Worm (Caenorhabditis elegans) whole organism, young adult: ENCODE results near the gene C09B8.4.

Source experiments
- B0035.1 ChIP-seq: sonication (generic microtip); optimal IDR thresholded peaks from 2 replicates; lab custom pipeline; 2016; ENCODE audit warnings: missing genetic modification characterization, mild to moderate bottlenecking, missing compliant biosample characterization, missing genotype, missing genetic modification reagents
- C06A6.2 ChIP-seq: fragments of 200-800 bp; sonication (Bioruptor generic); conservative IDR thresholded peaks from 2 replicates; pipeline ENCODE4 v1.3.6; 2022; ENCODE audit warnings: missing genetic modification characterization, missing compliant biosample characterization
- F52B5.7 ChIP-seq: sonication (generic microtip); optimal IDR thresholded peaks from 2 replicates; lab custom pipeline; 2016; ENCODE audit warnings: mild to moderate bottlenecking, missing genetic modification characterization, missing compliant biosample characterization
- Y79H2A.3 ChIP-seq: fragments of 200-800 bp; sonication (Bioruptor generic); conservative IDR thresholded peaks from 2 replicates; pipeline ENCODE4 v1.3.6; 2022; ENCODE audit warnings: missing genetic modification reagents, missing genetic modification characterization, missing compliant biosample characterization
- Y95B8A.8 ChIP-seq: fragments of 200-800 bp; sonication (Bioruptor generic); IDR thresholded peaks from 2 replicates; pipeline ENCODE4 v1.3.6; 2022; ENCODE audit warnings: missing genetic modification reagents, missing genetic modification characterization, missing compliant biosample characterization
- aptf-2 ChIP-seq: fragments of 200-800 bp; sonication (Bioruptor generic); conservative IDR thresholded peaks from 2 replicates; pipeline ENCODE4 v1.3.6; 2022; ENCODE audit warnings: missing genetic modification reagents, missing genetic modification characterization, missing compliant biosample characterization
- atf-7 ChIP-seq: sonication (generic microtip); optimal IDR thresholded peaks from 2 replicates; lab custom pipeline; 2017; ENCODE audit warnings: mild to moderate bottlenecking, missing genetic modification characterization, missing compliant biosample characterization
- attf-6 ChIP-seq: fragments of 200-800 bp; sonication (Bioruptor generic); IDR thresholded peaks from 2 replicates; pipeline ENCODE4 v1.3.6; 2022; ENCODE audit warnings: missing genetic modification reagents, missing genetic modification characterization, missing compliant biosample characterization
- cebp-2 ChIP-seq: fragments of 200-800 bp; sonication (Bioruptor generic); IDR thresholded peaks from 2 replicates; pipeline ENCODE4 v1.3.6; 2022; ENCODE audit warnings: missing genetic modification characterization, missing compliant biosample characterization
- chd-7 ChIP-seq: sonication (generic microtip); optimal IDR thresholded peaks from 2 replicates; lab custom pipeline; 2016; ENCODE audit warnings: mild to moderate bottlenecking, missing genetic modification characterization, moderate library complexity, missing compliant biosample characterization
- die-1 ChIP-seq: sonication (generic microtip); optimal IDR thresholded peaks from 2 replicates; lab custom pipeline; 2016; ENCODE audit warnings: missing genotype, mild to moderate bottlenecking, missing genetic modification characterization, missing compliant biosample characterization
- efl-1 ChIP-seq: fragments of 150-350 bp; optimal IDR thresholded peaks from 2 replicates; lab custom pipeline; 2014; ENCODE audit warnings: missing biosample characterization, missing genetic modification reagents, missing genetic modification characterization
- egl-18 ChIP-seq: fragments of 200-800 bp; sonication (Bioruptor generic); IDR thresholded peaks from 2 replicates; pipeline ENCODE4 v1.3.6; 2022; ENCODE audit warnings: missing genetic modification reagents, missing genetic modification characterization, missing compliant biosample characterization
- fkh-3 ChIP-seq: sonication (generic microtip); optimal IDR thresholded peaks from 2 replicates; lab custom pipeline; 2016; ENCODE audit warnings: mild to moderate bottlenecking, missing genetic modification characterization, missing compliant biosample characterization
- him-1 ChIP-seq: sonication (generic microtip); optimal IDR thresholded peaks from 2 replicates; lab custom pipeline; 2016; ENCODE audit warnings: missing genotype, missing genetic modification reagents, missing genetic modification characterization, missing compliant biosample characterization
- hlh-26 ChIP-seq: fragments of 200-800 bp; sonication (Bioruptor generic); conservative IDR thresholded peaks from 2 replicates; pipeline ENCODE4 v1.3.6; 2022; ENCODE audit warnings: missing genetic modification reagents, missing genetic modification characterization, missing compliant biosample characterization
- hmg-1.2 ChIP-seq: fragments of 200-800 bp; sonication (Bioruptor generic); IDR thresholded peaks from 2 replicates; pipeline ENCODE4 v1.3.6; 2022; ENCODE audit warnings: missing genetic modification reagents, missing genetic modification characterization, missing compliant biosample characterization
- hmg-20 ChIP-seq: fragments of 200-800 bp; sonication (Bioruptor generic); IDR thresholded peaks from 2 replicates; pipeline ENCODE4 v1.3.6; 2022; ENCODE audit warnings: missing genetic modification reagents, missing genetic modification characterization, missing compliant biosample characterization
- let-607 ChIP-seq, 2 experiments: fragments of 200-800 bp in 1 of 2; sonication (Bioruptor generic) in 1 of 2; sonication (generic microtip) in 1 of 2; optimal IDR thresholded peaks; 2 replicates each; lab custom pipeline; 2016 to 2018; ENCODE audit warnings: mild to moderate bottlenecking in 2 of 2, missing compliant biosample characterization in 2 of 2, missing genetic modification characterization in 2 of 2, moderate library complexity in 2 of 2, missing genotype in 1 of 2
- lin-26 ChIP-seq: fragments of 200-800 bp; sonication (Bioruptor generic); IDR thresholded peaks from 2 replicates; pipeline ENCODE4 v1.3.6; 2022; ENCODE audit warnings: missing genetic modification reagents, missing genetic modification characterization, missing compliant biosample characterization
- lin-35 ChIP-seq, 3 experiments: fragments of 150-350 bp in 2 of 3; sonication (generic microtip) in 1 of 3; optimal IDR thresholded peaks; 2 replicates each; lab custom pipeline; 2014 to 2018; ENCODE audit warnings: missing biosample characterization in 3 of 3, missing genetic modification characterization in 3 of 3, missing genetic modification reagents in 3 of 3
- lin-54 ChIP-seq: fragments of 200-800 bp; sonication (Bioruptor generic); optimal IDR thresholded peaks from 2 replicates; lab custom pipeline; 2018; ENCODE audit warnings: mild to moderate bottlenecking, missing genetic modification characterization, missing compliant biosample characterization
- madf-10 ChIP-seq: sonication (generic microtip); optimal IDR thresholded peaks from 2 replicates; lab custom pipeline; 2016; ENCODE audit warnings: mild to moderate bottlenecking, missing genetic modification characterization, missing compliant biosample characterization
- mel-28 ChIP-seq: sonication (generic microtip); optimal IDR thresholded peaks from 2 replicates; lab custom pipeline; 2016; ENCODE audit warnings: borderline replicate concordance, mild to moderate bottlenecking, missing genetic modification characterization, missing compliant biosample characterization
- nfya-1 ChIP-seq: sonication (generic microtip); optimal IDR thresholded peaks from 2 replicates; lab custom pipeline; 2017; ENCODE audit warnings: antibody characterized with exemption, missing compliant biosample characterization, missing genetic modification characterization, borderline replicate concordance; ENCODE audit not compliant: insufficient read depth
- nfya-2 ChIP-seq: fragments of 200-800 bp; sonication (Bioruptor generic); IDR thresholded peaks from 2 replicates; pipeline ENCODE4 v1.3.6; 2022; ENCODE audit warnings: missing genetic modification reagents, missing genetic modification characterization, missing compliant biosample characterization
- nhr-120 ChIP-seq: fragments of 200-800 bp; sonication (Bioruptor generic); IDR thresholded peaks from 2 replicates; pipeline ENCODE4 v1.3.6; 2022; ENCODE audit warnings: missing genetic modification characterization, missing compliant biosample characterization
- nhr-80 ChIP-seq: sonication (generic microtip); optimal IDR thresholded peaks from 2 replicates; lab custom pipeline; 2016; ENCODE audit warnings: missing genetic modification characterization, missing compliant biosample characterization
- nhr-90 ChIP-seq: sonication (generic microtip); optimal IDR thresholded peaks from 2 replicates; lab custom pipeline; 2016; ENCODE audit warnings: missing genotype, mild to moderate bottlenecking, missing genetic modification characterization, missing compliant biosample characterization
- pbrm-1 ChIP-seq: fragments of 200-800 bp; sonication (Bioruptor generic); IDR thresholded peaks from 2 replicates; pipeline ENCODE4 v1.3.6; 2022; ENCODE audit warnings: missing genetic modification reagents, missing genetic modification characterization, missing compliant biosample characterization
- pha-4 ChIP-seq: fragments of 150-350 bp; sonication (generic microtip); optimal IDR thresholded peaks from 2 replicates; lab custom pipeline; 2014; ENCODE audit warnings: missing biosample characterization, missing genetic modification reagents, missing genetic modification characterization
- rpc-1 ChIP-seq, 2 experiments: fragments of 150-350 bp in 1 of 2; sonication (generic microtip) in 1 of 2; optimal IDR thresholded peaks; 2 replicates each; lab custom pipeline; 2014 to 2018; ENCODE audit warnings: missing biosample characterization in 1 of 2, missing genetic modification characterization in 1 of 2, missing genetic modification reagents in 1 of 2, missing genotype in 1 of 2
- snpc-1.1 ChIP-seq: sonication (generic microtip); optimal IDR thresholded peaks from 2 replicates; lab custom pipeline; 2017; ENCODE audit warnings: missing genetic modification characterization, mild to moderate bottlenecking, missing compliant biosample characterization, antibody characterized with exemption, moderate library complexity, missing genotype, missing genetic modification reagents; ENCODE audit not compliant: insufficient read depth
- snpc-4 ChIP-seq, 5 experiments: fragments of 150-350 bp in 1 of 5; sonication (generic microtip) in 4 of 5; optimal IDR thresholded peaks; 2 replicates each; lab custom pipeline; 2014 to 2018; ENCODE audit warnings: missing genetic modification characterization in 5 of 5, missing biosample characterization in 3 of 5, antibody characterized with exemption in 2 of 5, mild to moderate bottlenecking in 2 of 5, missing compliant biosample characterization in 2 of 5, missing genotype in 2 of 5, moderate library complexity in 2 of 5, missing genetic modification reagents in 1 of 5
- tbp1 ChIP-seq: fragments of 200-800 bp; sonication (Bioruptor generic); optimal IDR thresholded peaks from 2 replicates; lab custom pipeline; 2018; ENCODE audit warnings: mild to moderate bottlenecking, missing genetic modification characterization, missing compliant biosample characterization
- zim-3 ChIP-seq: sonication (generic microtip); optimal IDR thresholded peaks from 2 replicates; lab custom pipeline; 2017; ENCODE audit warnings: mild to moderate bottlenecking, missing genetic modification characterization, moderate library complexity, missing compliant biosample characterization
- ztf-6 ChIP-seq: fragments of 200-800 bp; sonication (Bioruptor generic); IDR thresholded peaks from 2 replicates; pipeline ENCODE4 v1.3.6; 2022; ENCODE audit warnings: missing genetic modification reagents, missing genetic modification characterization, missing compliant biosample characterization

C09B8.4 gene

DNA sequence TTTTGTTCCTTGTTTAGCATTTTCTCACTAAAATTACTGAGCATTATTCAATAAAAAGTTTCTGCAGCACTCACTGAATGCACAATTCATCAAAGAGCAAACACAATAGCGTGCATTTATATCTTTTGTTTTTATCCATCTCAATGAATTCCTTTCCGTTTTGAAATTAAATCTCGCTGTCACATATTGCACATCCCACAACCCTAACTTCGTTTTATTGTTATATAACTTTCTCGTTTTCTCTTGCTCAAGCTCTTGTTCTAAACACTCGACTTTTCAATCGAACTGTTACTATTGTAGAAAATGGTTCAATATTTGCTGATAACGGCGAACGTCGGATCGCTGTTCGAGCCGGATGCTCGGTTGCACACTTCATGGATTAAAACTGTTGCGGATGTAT lies 11.4 kb upstream of the C09B8.4 start, which contains the start of gene ipp-5 (continued):
- TF ChIP-seq chd-7 = no peak
- no peak for TF ChIP-seq attf-6 (GFP tag; lab: Robert Waterston, UW)
- no peak for TF ChIP-seq snpc-4 (GFP tag; optimal IDR thresholded peaks at IDR 0.05; lab: Kevin White, UChicago)
- TF ChIP-seq snpc-4 (tag; optimal IDR thresholded peaks at IDR 0.05; lab: Kevin White, UChicago) = no peak
- no peak for TF ChIP-seq snpc-1.1 (tag; lab: Kevin White, UChicago)
- TF ChIP-seq aptf-2 (GFP tag; lab: Robert Waterston, UW) = no peak
- no peak for TF ChIP-seq lin-54 (GFP tag; lab: Kevin White, UChicago)
- TF ChIP-seq fkh-3 (tag; lab: Kevin White, UChicago) = no peak

DNA sequence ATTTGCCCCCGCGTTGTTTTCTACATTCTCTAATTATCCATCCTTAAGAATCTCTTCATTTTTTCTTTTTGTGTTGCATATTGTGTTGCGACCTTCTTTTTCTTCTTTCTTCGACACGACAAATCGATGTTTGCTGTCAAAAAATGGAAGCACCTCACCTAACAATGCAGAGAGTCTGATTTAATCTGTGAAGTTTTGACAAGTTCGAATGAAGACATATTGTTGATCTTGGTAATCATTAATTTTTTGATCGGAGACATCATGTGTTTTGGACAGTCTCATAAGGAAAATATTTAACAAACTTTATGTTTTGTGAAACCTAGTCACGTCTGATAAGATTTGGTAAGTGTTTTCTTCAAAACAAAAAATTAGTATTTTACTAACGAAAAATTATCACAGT lies 9.3 kb upstream of the C09B8.4 start:
- TF ChIP-seq hmg-1.2 = no peak
- no peak for TF ChIP-seq lin-54 (GFP tag; lab: Kevin White, UChicago)
- TF ChIP-seq nhr-90 (tag; lab: Kevin White, UChicago) = no peak

DNA sequence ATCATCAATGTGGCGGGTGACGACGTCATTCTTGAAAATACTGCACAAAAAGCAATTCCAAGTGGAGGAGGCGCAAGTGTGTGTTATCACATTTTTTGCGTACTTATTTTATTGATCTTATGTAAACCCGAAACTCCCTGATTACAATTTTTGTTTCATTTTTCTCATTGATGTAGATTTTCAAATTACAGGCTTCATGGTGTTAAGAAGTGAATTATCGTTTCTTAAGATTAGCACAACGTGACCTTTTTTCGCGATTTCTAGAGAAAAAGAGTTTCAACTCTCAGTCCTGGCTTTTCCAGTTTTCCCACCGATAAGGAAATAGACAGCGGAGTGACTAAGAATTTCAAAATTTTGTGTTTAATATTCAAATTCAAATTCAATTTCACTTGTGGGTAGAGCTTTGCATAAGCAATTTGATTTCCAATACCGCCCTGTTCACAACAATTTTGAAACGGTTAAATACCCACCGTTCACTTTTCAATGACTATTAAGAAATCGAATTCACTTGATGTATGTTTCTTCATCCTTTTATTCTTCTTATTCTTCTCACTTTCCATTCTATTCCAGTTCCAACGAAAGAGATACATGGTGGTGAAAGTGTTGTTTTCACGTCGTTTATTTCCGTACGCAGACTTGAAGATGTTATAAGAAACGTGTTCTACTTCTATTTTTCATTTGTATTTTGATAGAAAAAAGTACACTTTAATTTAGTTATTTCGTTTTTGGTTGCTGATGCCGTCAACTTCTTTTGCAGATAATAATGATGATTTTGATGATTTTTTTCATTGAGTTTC lies 7.2 kb upstream of the C09B8.4 start:
- TF ChIP-seq nhr-80 (tag; lab: Kevin White, UChicago) (peak; percentile 45), die-1 (tag; lab: Kevin White, UChicago) (no peak)

DNA sequence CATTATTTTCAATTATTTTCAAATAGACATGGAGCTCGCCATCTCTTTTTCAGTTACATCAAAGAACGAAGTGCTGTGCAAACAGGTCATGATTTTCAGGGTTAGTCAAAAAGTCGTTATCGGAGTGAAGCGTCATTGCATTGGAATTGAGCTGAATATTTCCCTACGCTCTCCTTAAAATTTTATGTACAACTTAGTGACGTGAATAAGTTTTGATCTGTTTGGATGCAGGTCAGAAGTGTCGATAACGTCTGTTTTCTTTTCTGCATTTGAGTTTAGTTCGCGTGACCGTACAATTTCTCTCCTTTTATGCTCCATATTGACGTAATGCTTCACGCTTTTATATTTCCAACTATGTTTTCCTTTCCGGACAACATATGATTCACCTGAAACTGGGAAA lies 5.2 kb upstream of the C09B8.4 start:
- no peak for TF ChIP-seq him-1
- peak; percentile 80 for TF ChIP-seq nhr-80 (tag; lab: Kevin White, UChicago)
- no peak for TF ChIP-seq efl-1 (GFP tag; lab: Kevin White, UChicago)
- peak; percentile 23 for TF ChIP-seq pha-4 (tag; lab: Kevin White, UChicago)
- no peak for TF ChIP-seq hmg-20 (GFP tag; lab: Robert Waterston, UW)
- TF ChIP-seq atf-7 = peak; percentile 29
- no peak for TF ChIP-seq F52B5.7
- TF ChIP-seq tbp1 = peak; percentile 17

DNA sequence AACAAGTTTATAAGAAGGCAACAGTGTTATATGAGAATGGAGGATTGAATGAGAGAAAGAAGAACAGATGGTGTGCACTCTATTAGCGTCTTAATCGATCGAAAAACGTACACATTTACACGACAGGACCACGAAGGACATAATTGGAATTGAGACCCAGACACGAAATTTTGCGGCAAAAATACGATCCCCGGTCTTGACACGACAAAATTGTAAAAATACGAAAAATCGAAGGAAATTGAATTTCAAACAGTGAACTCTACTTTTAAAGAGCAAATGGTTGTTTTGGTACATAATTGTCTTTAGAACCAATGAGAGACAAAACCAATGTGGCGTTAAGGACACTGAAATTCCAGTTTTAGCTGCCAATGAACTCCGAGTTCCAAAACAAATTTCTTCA lies 2.7 kb upstream of the C09B8.4 start, which contains the start of gene lelo-3:
Gene lelo-3 (minus strand): TSS at position 101 of the 400 bp plus-strand sequence.
- TF ChIP-seq nhr-120 (GFP tag; lab: Robert Waterston, UW) (no peak), Y95B8A.8 (GFP tag; lab: Robert Waterston, UW) (no peak), hmg-1.2 (no peak), egl-18 (no peak), B0035.1 (tag; lab: Kevin White, UChicago) (no peak), lin-26 (no peak)

DNA sequence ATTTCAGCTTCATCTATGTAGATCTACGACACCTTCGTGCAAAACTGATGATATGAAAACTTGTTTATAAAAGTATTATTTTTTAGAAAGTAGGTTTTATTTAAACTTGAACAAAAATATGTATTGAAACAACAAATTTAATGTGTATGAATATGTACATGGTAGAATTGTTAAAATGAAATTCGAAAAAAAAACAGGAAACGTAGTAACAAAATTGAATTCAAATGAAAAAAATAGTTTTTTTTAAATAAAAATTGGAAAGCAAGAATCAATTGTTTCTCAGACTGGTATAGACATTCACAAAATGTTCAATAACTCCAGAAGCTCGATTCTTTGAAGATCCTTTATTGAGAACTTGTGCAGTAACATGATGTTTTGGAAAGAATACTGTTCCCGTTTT lies 1.0 kb upstream of the C09B8.4 start:
- no peak for TF ChIP-seq Y79H2A.3
- TF ChIP-seq mel-28 = no peak
- no peak for TF ChIP-seq rpc-1 (optimal IDR thresholded peaks at IDR 0.05; lab: Kevin White, UChicago)
- TF ChIP-seq rpc-1 (tag; optimal IDR thresholded peaks at IDR 0.05; lab: Kevin White, UChicago) = no peak
- TF ChIP-seq hmg-20 (GFP tag; lab: Robert Waterston, UW) = no peak
- TF ChIP-seq let-607 (tag; optimal IDR thresholded peaks at IDR 0.05; lab: Kevin White, UChicago) = no peak
- TF ChIP-seq chd-7 = no peak
- no peak for TF ChIP-seq hlh-26 (GFP tag; lab: Robert Waterston, UW)
- TF ChIP-seq nfya-1 (tag; lab: Kevin White, UChicago) = no peak
- TF ChIP-seq zim-3 (tag; lab: Kevin White, UChicago) = no peak
- no peak for TF ChIP-seq B0035.1 (tag; lab: Kevin White, UChicago)
- no peak for TF ChIP-seq pbrm-1 (GFP tag; lab: Robert Waterston, UW)
- TF ChIP-seq attf-6 (GFP tag; lab: Robert Waterston, UW) = no peak
- no peak for TF ChIP-seq nfya-2 (GFP tag; lab: Robert Waterston, UW)
- TF ChIP-seq madf-10 (tag; lab: Kevin White, UChicago) = no peak
- TF ChIP-seq lin-35 (GFP tag; optimal IDR thresholded peaks at IDR 0.05; lab: Kevin White, UChicago) = no peak
- no peak for TF ChIP-seq C06A6.2
- no peak for TF ChIP-seq ztf-6 (GFP tag; lab: Robert Waterston, UW)
- TF ChIP-seq cebp-2 (GFP tag; lab: Robert Waterston, UW) = no peak
